Worm (Caenorhabditis elegans) whole organism, L4/young adult: Measurements from ENCODE around the gene C32D5.12.

ENCODE experiments used
- W03F9.2 ChIP-seq: fragments of 150-350 bp; optimal IDR thresholded peaks from 2 replicates; lab custom pipeline; 2014; ENCODE audit warnings: missing biosample characterization, missing genetic modification characterization
- dao-5 ChIP-seq: sonication (generic microtip); optimal IDR thresholded peaks from 2 replicates; lab custom pipeline; 2016; ENCODE audit warnings: missing genotype, missing genetic modification characterization, moderate library complexity, missing compliant biosample characterization
- him-1 ChIP-seq: sonication (generic microtip); optimal IDR thresholded peaks from 2 replicates; lab custom pipeline; 2016; ENCODE audit warnings: missing genotype, missing genetic modification reagents, missing genetic modification characterization, missing compliant biosample characterization

DNA sequence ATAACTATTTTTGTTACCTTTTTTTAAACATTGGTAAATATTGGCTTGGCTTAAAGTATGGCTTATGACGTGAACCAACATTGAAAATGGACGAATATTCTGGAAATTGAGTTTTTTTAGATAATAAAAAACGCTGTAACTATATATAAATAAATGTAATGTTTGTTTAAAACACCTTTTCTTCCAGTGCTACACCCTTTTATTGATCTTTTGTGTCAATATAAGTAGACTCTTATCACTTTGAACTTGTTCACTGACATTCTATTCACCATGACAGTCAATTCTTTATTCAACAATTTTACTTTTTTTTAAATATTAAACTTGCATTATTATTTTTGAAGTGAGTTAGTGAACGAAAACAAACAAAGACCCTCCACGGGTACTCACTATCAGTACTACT is 44.4 kb upstream of the C32D5.12 start, which contains the start of gene T25D10.1:
- no peak for TF ChIP-seq W03F9.2 (tag; lab: Kevin White, UChicago)
- TF ChIP-seq dao-5, result no peak
- no peak for TF ChIP-seq him-1 (tag; lab: Kevin White, UChicago)
